Fruit fly (Drosophila melanogaster) Kc167 (cell line): ENCODE results near the gene Brms1.

Source experiments
- Sin3A ChIP-seq: fragments of >200 bp; optimal IDR thresholded peaks from 2 replicates; lab custom pipeline; 2018; ENCODE audit warnings: missing external identifiers
- h ChIP-seq: fragments of >200 bp; optimal IDR thresholded peaks from 3 replicates; lab custom pipeline; 2018; ENCODE audit warnings: missing external identifiers
- insv ChIP-seq: fragments of >200 bp; optimal IDR thresholded peaks from 3 replicates; lab custom pipeline; 2018; ENCODE audit warnings: missing external identifiers
- psq ChIP-seq: fragments of >200 bp; optimal IDR thresholded peaks from 2 replicates; lab custom pipeline; 2017; ENCODE audit warnings: missing external identifiers
- ttk ChIP-seq: sonication (Bioruptor generic); optimal IDR thresholded peaks from 2 replicates; lab custom pipeline; 2017; ENCODE audit warnings: missing external identifiers

dm6 chrX:12947670-12948069, 38.2 kb upstream of the Brms1 start:
- no peak for TF ChIP-seq ttk (lab: Kevin White, UChicago)
- no peak for TF ChIP-seq h (lab: Kevin White, UChicago)
- TF ChIP-seq insv (lab: Kevin White, UChicago): no peak
- no peak for TF ChIP-seq psq (lab: Kevin White, UChicago)
- no peak for TF ChIP-seq Sin3A (lab: Kevin White, UChicago)
